Fruit fly (Drosophila melanogaster): ENCODE results near the gene CG15721.

Gene CG15721

DNA sequence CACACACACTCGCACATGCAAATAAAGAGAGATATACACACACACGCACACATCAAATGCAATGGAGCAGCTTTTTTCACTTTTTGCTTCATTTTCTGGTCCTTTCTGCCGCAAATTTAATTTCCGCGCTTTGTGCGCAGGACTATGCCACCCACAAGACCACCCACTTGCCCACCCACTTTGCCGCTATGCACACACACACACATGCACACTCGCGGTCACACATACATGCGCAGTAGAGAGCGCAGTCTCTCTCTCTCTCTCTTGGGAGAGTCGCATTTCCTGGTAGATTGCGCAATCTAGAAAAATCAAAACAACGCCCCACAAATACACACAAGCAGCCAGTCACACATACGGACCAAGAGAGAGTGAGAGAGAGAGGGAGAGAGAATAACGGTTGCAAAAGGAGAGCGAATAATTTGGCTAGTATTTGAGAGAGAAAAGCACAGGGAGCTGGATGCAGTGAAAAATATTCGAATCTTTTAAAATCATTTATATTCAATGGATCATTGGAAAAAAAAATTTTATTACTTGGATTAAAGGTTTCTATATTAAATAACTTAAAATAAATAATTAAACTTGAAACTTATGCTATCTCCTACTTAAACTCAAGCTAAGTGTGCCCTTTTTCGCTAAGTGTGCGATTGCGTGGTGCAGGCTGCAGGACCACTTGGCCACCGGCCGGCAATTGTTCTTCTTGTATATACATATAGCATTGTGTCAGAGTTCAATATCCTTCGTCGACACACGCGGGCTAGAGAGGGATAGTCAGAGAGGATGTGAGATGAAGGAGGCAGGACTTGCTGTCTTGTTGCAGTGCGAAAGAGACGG lies 44.9 kb upstream of the CG15721 start (continued):
- TF ChIP-seq CG9817 (tag; optimal IDR thresholded peaks at IDR 0.05) (no peak), CkIIα-i1 (GFP tag; IDR thresholded peaks at IDR 0.05) (no peak), CG3726 (GFP tag; IDR thresholded peaks at IDR 0.05) (no peak), Asciz (GFP tag; optimal IDR thresholded peaks at IDR 0.05) (peak; percentile 54), CG11085 (GFP tag; IDR thresholded peaks at IDR 0.05) (peak; percentile 57; the same call in 1 of the 2 replicates), otp (GFP tag; IDR thresholded peaks at IDR 0.05) (0 out of 3 replicates have a peak, but pooled peaks have one; percentile 17), CG9932 (GFP tag; IDR thresholded peaks at IDR 0.05) (peak; percentile 28; the same call in 1 of the 2 replicates), CG18599 (GFP tag; optimal IDR thresholded peaks at IDR 0.05) (peak; percentile 85), wek (GFP tag; optimal IDR thresholded peaks at IDR 0.05) (no peak), CG17612 (GFP tag; IDR thresholded peaks at IDR 0.05) (no peak), CG10366 (GFP tag; IDR thresholded peaks at IDR 0.05) (peak; percentile 60), CG12659 (GFP tag; optimal IDR thresholded peaks at IDR 0.05) (peak; percentile 29), Chrac-16 (GFP tag; optimal IDR thresholded peaks at IDR 0.05) (peak; percentile 27), odd (GFP tag; optimal IDR thresholded peaks at IDR 0.05) (peak; percentile 0), CG8388 (GFP tag; optimal IDR thresholded peaks at IDR 0.05) (peak; percentile 50), CG15514 (GFP tag; optimal IDR thresholded peaks at IDR 0.05) (peak; percentile 21), CG10209 (GFP tag; optimal IDR thresholded peaks at IDR 0.05) (peak; percentile 51), croc (GFP tag; conservative IDR thresholded peaks at IDR 0.05) (peak; percentile 50; the same call in 1 of the 3 replicates), peb (GFP tag; IDR thresholded peaks at IDR 0.05) (peak; percentile 66), az2 (GFP tag; optimal IDR thresholded peaks at IDR 0.05) (peak; percentile 44), CG2678 (tag; optimal IDR thresholded peaks at IDR 0.05) (peak; percentile 85), tio (GFP tag; optimal IDR thresholded peaks at IDR 0.05) (peak; percentile 5), Gug (GFP tag; IDR thresholded peaks at IDR 0.05) (peak; percentile 47; the same call in 2 of the 4 replicates), CG7372 (GFP tag; IDR thresholded peaks at IDR 0.05) (peak; percentile 62; the same call in 1 of the 2 replicates), Ada2b (GFP tag; IDR thresholded peaks at IDR 0.05) (peak; percentile 65), ase (GFP tag; IDR thresholded peaks at IDR 0.05) (no peak), ab (GFP tag; optimal IDR thresholded peaks at IDR 0.05) (no peak), sim (GFP tag; IDR thresholded peaks at IDR 0.05) (0 out of 2 replicates have a peak, but pooled peaks have one; percentile 39), CG4282 (GFP tag; optimal IDR thresholded peaks at IDR 0.05) (no peak), CG32767 (GFP tag; IDR thresholded peaks at IDR 0.05) (0 out of 2 replicates have a peak, but pooled peaks have one; percentile 30), CG8290 (GFP tag; optimal IDR thresholded peaks at IDR 0.05) (peak; percentile 39), CG8290 (tag; optimal IDR thresholded peaks at IDR 0.05) (no peak), E2f1 (GFP tag; IDR thresholded peaks at IDR 0.05) (peak; percentile 86), Nf-YC (tag; optimal IDR thresholded peaks at IDR 0.05) (peak; percentile 32), cato (GFP tag; optimal IDR thresholded peaks at IDR 0.05; ENCODE audit: borderline replicate concordance) (no peak), pho (GFP tag; optimal IDR thresholded peaks at IDR 0.05) (no peak), gem (tag; optimal IDR thresholded peaks at IDR 0.05) (peak; percentile 71), oc (tag; optimal IDR thresholded peaks at IDR 0.05) (no peak), repo (GFP tag; optimal IDR thresholded peaks at IDR 0.05) (no peak), Dip2 (GFP tag; IDR thresholded peaks at IDR 0.05) (no peak), Oaz (GFP tag; IDR thresholded peaks at IDR 0.05) (0 out of 2 replicates have a peak, but pooled peaks have one; percentile 30), phol (tag; optimal IDR thresholded peaks at IDR 0.05) (peak; percentile 55), kay (GFP tag; optimal IDR thresholded peaks at IDR 0.05) (peak; percentile 30), gcm (GFP tag; optimal IDR thresholded peaks at IDR 0.05) (no peak), Elba2 (GFP tag; optimal IDR thresholded peaks at IDR 0.05) (no peak), CG2889 (GFP tag; IDR thresholded peaks at IDR 0.05) (0 out of 3 replicates have a peak, but pooled peaks have one; percentile 26), al (GFP tag; IDR thresholded peaks at IDR 0.05) (0 out of 2 replicates have a peak, but pooled peaks have one; percentile 16), CG10462 (GFP tag; optimal IDR thresholded peaks at IDR 0.05) (peak; percentile 45), CG2875 (GFP tag; optimal IDR thresholded peaks at IDR 0.05) (peak; percentile 23)
